Worm (Caenorhabditis elegans): ENCODE results near the gene mrpl-55.

DNA sequence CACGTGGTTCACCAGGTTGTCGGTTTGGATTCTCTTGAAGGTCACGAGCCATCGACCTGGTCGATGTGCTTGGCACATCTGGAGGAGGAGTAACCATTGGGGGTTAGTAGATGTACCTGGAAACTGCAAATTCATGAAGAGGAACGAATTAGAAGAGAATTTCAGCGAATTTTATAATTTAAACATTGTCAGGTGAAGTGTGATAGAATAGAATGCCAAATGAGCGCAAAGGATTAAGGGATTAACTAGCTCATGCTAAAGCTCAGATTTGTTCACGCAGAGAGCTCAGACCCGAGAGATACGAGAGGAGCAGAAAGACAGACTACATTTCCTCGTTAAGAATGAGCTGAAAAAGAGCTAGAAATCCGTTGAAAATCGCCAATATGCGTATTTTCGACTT is 18.7 kb upstream of the mrpl-55 start, which contains the start of gene daf-18:
- TF ChIP-seq fkh-10 (GFP tag; optimal IDR thresholded peaks at IDR 0.05) (no peak), zag-1 (tag; optimal IDR thresholded peaks at IDR 0.05) (no peak), jun-1 (tag; optimal IDR thresholded peaks at IDR 0.05) (no peak), nhr-67 (tag; optimal IDR thresholded peaks at IDR 0.05) (no peak), nhr-28 (tag; optimal IDR thresholded peaks at IDR 0.05) (no peak), mml-1 (tag; optimal IDR thresholded peaks at IDR 0.05) (no peak), daf-12 (tag; optimal IDR thresholded peaks at IDR 0.05) (no peak), nhr-12 (tag; optimal IDR thresholded peaks at IDR 0.05) (no peak), ama-1 (optimal IDR thresholded peaks at IDR 0.05) (no peak)

Measured in whole organism, L3 larva.